Worm (Caenorhabditis elegans): Measurements from ENCODE around the gene C27F2.4.

ce11 chrIII:4960204-4960603, at the start of gene C27F2.4:
- TF ChIP-seq pax-1 (tag; optimal IDR thresholded peaks at IDR 0.05) = no peak
- TF ChIP-seq ama-1 (optimal IDR thresholded peaks at IDR 0.05) = no peak
- TF ChIP-seq pqm-1 (tag; optimal IDR thresholded peaks at IDR 0.05) = no peak
- TF ChIP-seq nhr-11 (tag; optimal IDR thresholded peaks at IDR 0.05) = no peak
- TF ChIP-seq unc-55 (GFP tag; optimal IDR thresholded peaks at IDR 0.05) = no peak
- TF ChIP-seq C08G9.2 (tag; optimal IDR thresholded peaks at IDR 0.05) = no peak
- no peak for TF ChIP-seq odd-2 (tag; optimal IDR thresholded peaks at IDR 0.05)

Measured in whole organism, late embryonic.